Worm (Caenorhabditis elegans) whole organism, early embryonic: ENCODE results near the gene wdr-31.

Experiments
- ama-1 ChIP-seq: fragments of 150-350 bp; optimal IDR thresholded peaks from 2 replicates; lab custom pipeline; 2014
- ets-7 ChIP-seq: sonication (generic microtip); optimal IDR thresholded peaks from 2 replicates; lab custom pipeline; 2016; ENCODE audit warnings: missing genotype, missing genetic modification characterization, missing compliant biosample characterization
- hnd-1 ChIP-seq: sonication (generic microtip); optimal IDR thresholded peaks from 2 replicates; lab custom pipeline; 2016; ENCODE audit warnings: missing genetic modification characterization, missing compliant biosample characterization
- pes-1 ChIP-seq: fragments of 200-800 bp; sonication (Bioruptor generic); IDR thresholded peaks from 2 replicates; pipeline ENCODE4 v1.3.6; 2022; ENCODE audit warnings: missing genetic modification reagents, missing genetic modification characterization, missing compliant biosample characterization

ce11 chrII:2773534-2773933, 38.4 kb upstream of the wdr-31 start, which contains the start of gene sdz-9:
- TF ChIP-seq hnd-1 (no peak), ama-1 (lab: Kevin White, UChicago) (no peak), pes-1 (no peak), ets-7 (tag; lab: Kevin White, UChicago) (no peak)
